Fruit fly (Drosophila melanogaster) S2 (cell line): ENCODE results near the gene Prosalpha4.

ENCODE experiments used
- CG8478 ChIP-seq: fragments of >200 bp; optimal IDR thresholded peaks from 2 replicates; lab custom pipeline; 2018
- CTCF ChIP-seq, 2 experiments: fragments of >200 bp; optimal IDR thresholded peaks; 2 replicates each; lab custom pipeline; 2018

The Prosalpha4 gene

DNA sequence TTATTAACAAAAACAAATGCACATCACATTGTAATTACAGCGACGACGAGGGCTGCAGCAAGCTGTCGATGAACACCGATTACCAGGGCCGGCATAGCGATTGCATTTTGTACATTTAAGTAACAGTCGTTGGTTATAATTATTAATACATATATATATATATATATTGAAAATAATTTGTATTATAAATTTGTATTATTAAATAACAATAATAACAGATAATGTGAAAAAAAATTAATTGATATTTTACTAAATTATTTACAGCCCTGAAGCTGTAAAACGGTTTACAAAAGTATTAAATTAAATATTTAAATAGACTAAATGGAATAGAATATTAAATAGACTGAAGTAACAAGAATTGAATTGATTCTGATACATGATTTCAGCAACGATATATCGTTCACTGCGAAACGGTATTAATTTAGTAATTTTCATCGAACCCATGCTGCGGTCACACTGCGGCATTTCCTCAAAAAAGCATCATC is at the start of gene Prosalpha4, which contains the start of gene kat80:
Gene Prosalpha4, plus strand, starts transcription at position 417 of the 485 bp plus-strand sequence.
Gene kat80, minus strand, starts transcription at position 327 of the 485 bp plus-strand sequence.
- TF ChIP-seq CG8478 (lab: Kevin White, UChicago) (no peak), CTCF (optimal IDR thresholded peaks at IDR 0.05; lab: Kevin White, UChicago) (no peak)

DNA sequence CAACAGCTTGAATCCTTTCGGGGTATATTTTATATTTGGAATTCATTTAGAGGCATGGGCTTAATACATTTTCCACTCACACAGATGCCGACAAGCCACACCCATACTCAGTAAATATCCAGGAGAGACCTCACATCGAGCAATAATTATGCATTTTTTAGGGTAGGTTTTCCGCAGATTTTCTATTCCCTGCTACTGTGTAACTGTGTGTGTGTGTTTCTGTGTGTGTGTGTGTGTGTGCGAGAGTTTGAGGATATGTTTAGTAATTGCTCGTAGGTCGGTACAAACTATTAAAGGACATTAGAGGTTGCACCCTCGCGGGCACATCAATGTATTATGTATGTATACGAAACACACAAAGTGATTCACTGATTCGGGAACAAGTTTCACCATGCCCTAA is 44.8 kb upstream of the Prosalpha4 start:
- TF ChIP-seq CTCF (optimal IDR thresholded peaks at IDR 0.05; lab: Kevin White, UChicago) (no peak), CG8478 (lab: Kevin White, UChicago) (no peak)

DNA sequence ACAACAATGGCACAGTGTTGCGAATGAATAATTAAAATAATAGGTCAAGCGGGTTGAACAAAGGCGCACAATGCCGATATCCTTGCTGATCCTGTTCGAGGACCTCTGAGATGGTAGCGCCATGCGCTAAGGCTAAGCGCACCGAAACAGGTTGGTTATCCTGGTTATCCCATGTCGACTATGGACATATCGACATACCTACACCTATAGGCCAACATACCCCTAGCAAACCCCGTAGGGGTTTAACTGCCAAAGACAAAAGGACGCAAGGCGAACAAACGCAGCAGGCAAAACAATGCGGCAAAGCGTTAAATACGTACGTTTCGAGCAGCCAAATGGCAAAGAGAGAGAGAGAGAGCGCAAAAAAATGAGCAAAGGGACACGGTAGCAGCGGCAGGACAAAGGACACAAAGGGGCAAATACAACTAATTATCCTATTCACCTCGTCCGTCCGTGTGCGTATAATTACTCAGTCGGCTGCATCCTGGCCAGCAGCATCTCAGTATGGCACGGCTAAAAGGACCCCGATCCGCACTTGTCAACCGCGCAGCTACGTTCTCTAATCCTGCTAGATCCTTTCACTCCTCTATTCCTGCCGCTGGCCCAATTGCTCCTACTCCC is 34.1 kb upstream of the Prosalpha4 start:
- TF ChIP-seq CG8478 (lab: Kevin White, UChicago) (no peak), CTCF (optimal IDR thresholded peaks at IDR 0.05; lab: Kevin White, UChicago) (no peak)

DNA sequence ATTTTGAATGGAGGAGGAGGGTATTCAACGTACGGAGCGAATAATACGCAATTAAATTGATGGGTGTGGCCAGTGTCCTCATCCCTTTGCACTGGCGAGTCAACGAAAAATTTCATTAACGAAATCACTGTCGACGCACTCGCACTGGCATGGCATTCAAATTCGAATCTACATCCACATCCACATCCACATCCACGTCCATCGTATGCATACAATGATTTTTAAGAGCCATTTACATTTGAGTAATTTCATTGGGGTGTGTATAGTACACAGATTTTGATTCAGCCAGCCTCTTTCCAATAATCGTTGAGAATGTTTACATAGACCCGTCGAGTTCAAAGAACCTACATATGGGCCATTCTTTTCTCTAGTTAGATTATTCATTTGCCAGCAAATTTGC is 32.1 kb upstream of the Prosalpha4 start:
- TF ChIP-seq CG8478 (lab: Kevin White, UChicago) (no peak), CTCF (optimal IDR thresholded peaks at IDR 0.05; lab: Kevin White, UChicago) (no peak)

DNA sequence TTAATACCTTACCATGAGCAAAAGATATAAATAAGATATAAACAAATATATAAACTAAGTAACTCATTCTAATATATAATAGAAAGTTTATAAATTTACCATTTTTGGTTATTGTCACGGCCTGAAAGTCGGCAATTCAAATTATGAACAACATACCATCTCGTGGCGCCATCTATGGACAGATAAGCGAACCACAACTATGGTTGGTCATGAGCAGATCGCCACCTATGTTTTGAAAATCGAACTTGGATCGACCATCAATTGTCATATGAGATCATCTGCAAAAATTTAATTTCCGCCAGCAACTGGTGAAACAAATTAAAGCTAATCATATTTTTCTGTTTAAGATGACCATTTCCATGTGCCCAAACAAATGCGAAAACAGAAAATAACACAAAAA is 31.3 kb upstream of the Prosalpha4 start:
- TF ChIP-seq CG8478 (lab: Kevin White, UChicago): no peak
- peak; percentile 93 to 95 for TF ChIP-seq CTCF (optimal IDR thresholded peaks at IDR 0.05; lab: Kevin White, UChicago)

DNA sequence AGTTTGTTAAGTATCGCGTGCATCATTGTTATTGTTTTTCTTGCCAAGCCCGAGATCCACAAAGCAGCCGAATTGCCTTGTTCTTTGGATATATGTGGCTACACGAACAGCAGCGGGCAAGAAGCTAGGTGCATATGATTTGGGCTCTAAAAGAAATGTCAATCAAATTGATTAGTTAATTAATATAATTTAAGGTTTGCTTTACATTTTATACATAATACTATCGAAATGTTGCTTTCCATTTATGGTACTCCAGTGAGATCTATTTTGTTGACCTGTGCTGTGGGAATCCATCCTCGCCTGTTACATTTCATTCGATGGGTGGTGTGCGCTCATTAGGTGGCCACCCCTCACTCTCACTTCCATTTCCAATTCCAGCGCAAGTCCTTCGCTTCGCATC is 12.7 kb upstream of the Prosalpha4 start:
- TF ChIP-seq CG8478 (lab: Kevin White, UChicago): no peak
- TF ChIP-seq CTCF (optimal IDR thresholded peaks at IDR 0.05; lab: Kevin White, UChicago): no peak

DNA sequence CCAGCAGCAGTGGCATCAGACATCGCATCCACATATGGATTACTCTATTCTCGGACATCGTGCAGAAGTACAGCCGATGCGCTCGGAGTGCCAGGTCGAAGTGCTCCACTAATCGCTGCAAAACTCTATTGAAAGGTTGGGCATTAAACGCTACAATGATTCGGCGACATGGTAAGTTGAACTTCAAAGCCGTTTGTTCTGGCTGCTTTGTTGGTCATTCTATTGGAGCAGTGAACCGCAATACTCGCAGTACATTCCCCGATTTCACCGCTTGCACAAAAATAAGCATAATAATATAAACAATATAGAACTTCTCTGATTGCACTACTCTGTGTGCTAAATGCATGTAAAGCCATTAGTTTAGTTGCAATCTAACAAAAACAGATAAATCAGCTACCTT is 9.6 kb upstream of the Prosalpha4 start, which contains the start of gene CG12507:
Gene CG12507, minus strand, starts transcription at position 101 of the 400 bp plus-strand sequence.
- no peak for TF ChIP-seq CTCF (optimal IDR thresholded peaks at IDR 0.05; lab: Kevin White, UChicago)
- TF ChIP-seq CG8478 (lab: Kevin White, UChicago): no peak

DNA sequence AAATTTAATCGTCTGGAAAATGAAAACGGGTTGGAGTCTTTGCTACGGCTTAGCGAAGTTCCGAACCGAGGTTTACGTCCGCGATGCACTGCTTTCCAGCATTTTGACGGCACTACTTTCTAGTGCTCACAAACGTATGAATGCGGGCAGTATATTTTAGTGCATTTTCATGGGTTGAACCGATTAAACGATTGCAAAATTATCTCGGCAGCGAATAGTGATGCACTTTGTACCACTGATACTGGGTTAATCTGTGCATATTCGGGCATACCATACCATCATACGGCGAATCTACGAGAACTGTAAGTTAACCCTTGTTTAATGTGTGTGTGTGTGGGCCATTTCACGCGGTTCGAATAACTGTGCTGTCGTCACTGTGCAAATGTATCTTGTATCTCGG is 5.3 kb upstream of the Prosalpha4 start, which contains the start of gene Mfe2:
Gene Mfe2, plus strand, starts transcription at position 157 of the 400 bp plus-strand sequence.
- TF ChIP-seq CTCF (optimal IDR thresholded peaks at IDR 0.05; lab: Kevin White, UChicago) (peak; percentile 71 to 77), CG8478 (lab: Kevin White, UChicago) (no peak)

DNA sequence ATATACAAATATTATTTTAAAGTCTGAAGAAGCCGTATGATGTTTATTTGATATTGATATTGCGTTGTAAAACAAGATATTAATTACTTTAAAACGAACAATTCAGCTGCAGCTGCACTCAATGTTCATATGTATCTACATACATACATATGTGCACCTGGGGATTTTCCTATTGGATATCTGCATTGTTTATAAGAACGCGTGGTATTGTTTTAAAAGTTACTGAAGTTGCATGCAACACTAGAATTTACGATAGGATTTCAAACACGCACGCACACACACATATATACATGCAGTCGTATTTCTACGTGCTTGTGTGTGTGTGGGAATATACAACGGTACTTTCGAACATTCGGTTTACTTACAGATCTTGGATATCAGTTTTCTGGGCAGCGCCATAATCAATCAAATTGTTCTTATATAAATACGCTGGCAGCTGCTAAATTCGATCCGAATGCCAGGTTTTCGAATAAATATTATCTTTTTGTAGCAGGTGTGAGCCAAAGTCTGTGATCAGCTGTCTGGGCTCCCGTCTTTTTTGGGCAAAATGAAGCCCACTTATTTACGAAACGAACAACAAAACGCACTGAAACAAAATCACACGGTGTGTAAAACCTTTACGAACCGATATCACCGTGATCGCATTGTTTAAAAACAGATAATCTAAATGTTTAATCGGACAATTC is 759 bp upstream of the Prosalpha4 start:
- TF ChIP-seq CTCF (optimal IDR thresholded peaks at IDR 0.05; lab: Kevin White, UChicago) (no peak), CG8478 (lab: Kevin White, UChicago) (no peak)

DNA sequence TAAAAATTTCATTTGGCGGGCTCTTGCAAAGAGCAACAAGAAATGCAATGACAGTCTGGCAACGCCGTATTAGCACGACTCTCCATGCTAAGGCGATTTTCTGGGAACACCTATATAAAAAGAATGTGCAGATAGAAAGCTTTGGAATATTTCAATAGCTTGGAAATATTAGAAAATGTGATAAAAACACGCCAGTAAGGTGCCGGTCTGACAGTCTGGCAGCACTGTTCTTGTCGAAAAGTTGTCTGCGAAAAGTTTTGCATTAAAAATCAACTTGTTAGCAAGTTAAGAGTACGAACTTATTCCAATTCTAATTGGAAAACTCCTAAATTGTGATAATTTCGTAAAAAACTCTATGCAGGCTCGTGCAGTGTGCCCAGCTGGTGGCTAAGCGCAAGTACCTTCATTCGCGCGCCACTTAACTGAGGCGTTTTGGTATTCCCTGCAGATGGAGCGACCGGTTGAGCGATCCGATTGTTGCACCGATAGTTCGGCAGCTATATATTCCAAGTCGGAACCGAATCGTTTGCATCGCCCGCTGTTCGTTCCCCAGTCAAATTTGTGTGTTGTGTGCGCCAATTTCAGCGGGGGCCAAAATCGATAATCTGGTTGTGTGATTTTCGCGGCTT is 1.9 kb downstream of the Prosalpha4 start, which contains the start of gene eas:
Gene eas, plus strand, starts transcription at position 451 of the 629 bp plus-strand sequence.
- no peak for TF ChIP-seq CG8478 (lab: Kevin White, UChicago)
- peak; percentile 20 to 36 for TF ChIP-seq CTCF (optimal IDR thresholded peaks at IDR 0.05; lab: Kevin White, UChicago)

DNA sequence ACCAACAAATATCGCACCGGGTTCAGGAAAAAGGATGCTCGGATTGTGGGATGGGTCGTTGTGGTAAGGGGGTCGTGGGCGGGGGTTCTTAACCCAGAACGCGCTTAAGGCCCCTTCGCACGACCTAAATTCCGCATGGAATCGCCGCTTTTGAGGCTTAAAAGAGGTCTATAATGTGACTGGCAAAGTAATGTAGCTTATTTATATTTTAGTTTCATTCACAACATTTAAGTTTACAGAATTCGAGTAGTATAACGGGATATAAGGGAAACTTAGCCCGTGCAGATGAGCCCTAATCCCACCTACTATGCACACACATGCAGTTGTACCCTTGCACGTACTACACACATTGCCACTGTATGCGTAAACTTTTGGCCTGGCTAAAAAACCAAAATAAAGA is 2.7 kb downstream of the Prosalpha4 start:
- TF ChIP-seq CG8478 (lab: Kevin White, UChicago): no peak
- no peak for TF ChIP-seq CTCF (optimal IDR thresholded peaks at IDR 0.05; lab: Kevin White, UChicago)

DNA sequence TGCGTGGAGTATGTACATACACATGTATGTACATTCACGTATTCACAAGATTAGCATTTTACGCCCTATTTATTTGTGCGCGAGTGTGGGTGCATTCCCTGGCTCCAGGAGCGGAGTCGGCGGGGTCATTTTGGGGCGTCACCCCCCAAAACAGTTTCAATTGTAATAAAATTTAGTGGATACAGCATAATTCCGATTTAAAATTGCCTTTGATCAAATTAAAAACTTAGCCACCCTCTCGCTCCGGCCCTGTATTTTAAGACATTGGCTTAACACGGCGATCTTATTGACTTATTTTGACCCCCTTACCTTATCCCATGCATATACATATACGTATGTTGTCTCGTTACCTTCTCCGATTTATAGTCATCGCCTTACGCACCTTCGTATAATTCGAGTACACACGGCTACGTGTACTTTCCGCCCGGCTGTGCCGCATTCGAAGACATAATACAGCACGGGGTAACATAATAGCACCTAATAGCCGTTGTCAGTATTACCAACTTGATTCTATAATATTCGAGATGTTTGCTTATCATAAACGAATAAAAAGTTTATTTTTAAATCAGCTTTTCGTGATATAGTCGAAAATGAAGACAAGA is 3.4 kb downstream of the Prosalpha4 start:
- TF ChIP-seq CTCF (optimal IDR thresholded peaks at IDR 0.05; lab: Kevin White, UChicago): no peak
- no peak for TF ChIP-seq CG8478 (lab: Kevin White, UChicago)

DNA sequence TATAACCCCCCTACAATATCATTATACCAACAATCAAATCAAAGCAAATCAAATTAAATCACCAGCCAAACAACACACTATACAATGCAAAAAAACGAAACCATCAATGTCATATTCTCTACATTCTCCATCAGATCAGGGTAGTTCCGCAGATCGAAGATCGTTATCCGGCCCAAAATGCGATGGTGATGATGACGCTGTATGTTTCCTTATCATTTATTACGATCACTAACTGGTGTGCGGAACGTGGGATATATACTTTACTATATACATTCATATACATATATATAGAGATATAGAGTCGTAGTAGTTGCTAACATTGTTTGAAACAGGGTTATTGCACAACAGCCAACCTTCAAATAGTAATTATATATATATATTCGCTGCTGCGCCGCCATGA is 5.2 kb downstream of the Prosalpha4 start:
- TF ChIP-seq CG8478 (lab: Kevin White, UChicago) (no peak), CTCF (optimal IDR thresholded peaks at IDR 0.05; lab: Kevin White, UChicago) (no peak)
